Worm (Caenorhabditis elegans): ENCODE data around the gene F20C5.6.
"Not testable (repeated sequence)": the region's sequence is repeated elsewhere in the genome, so short reads cannot be mapped to it uniquely, and the experiment has no call there.

The F20C5.6 gene

ce11 chrIV:8790144-8790543 lies 17.1 kb upstream of the F20C5.6 start, which contains the start of gene sru-35:
Gene sru-35, minus strand, starts transcription at chrIV:8790244.
- TF ChIP-seq B0310.2 (tag; optimal IDR thresholded peaks at IDR 0.05) = no peak

- not testable (repeated sequence) for TF ChIP-seq hmbx-1 (tag; optimal IDR thresholded peaks at IDR 0.05); ceh-36 (tag; optimal IDR thresholded peaks at IDR 0.05); hmg-4 (GFP tag; optimal IDR thresholded peaks at IDR 0.05)
These were observed 15.0 kb upstream of the F20C5.6 start, which contains the start of gene C33D9.10 for ce11 chrIV:8788048-8788447. Gene C33D9.10, minus strand, starts transcription at chrIV:8788148.

- TF ChIP-seq ama-1 (optimal IDR thresholded peaks at IDR 0.05) (no peak), hmg-4 (GFP tag; optimal IDR thresholded peaks at IDR 0.05) (no peak), aly-1 (tag; optimal IDR thresholded peaks at IDR 0.05) (no peak), scrt-1 (GFP tag; IDR thresholded peaks at IDR 0.05) (no peak), hmbx-1 (tag; optimal IDR thresholded peaks at IDR 0.05) (no peak), ceh-13 (GFP tag; optimal IDR thresholded peaks at IDR 0.05) (no peak), tbx-11 (GFP tag; IDR thresholded peaks at IDR 0.05) (no peak), tra-4 (tag; optimal IDR thresholded peaks at IDR 0.05) (no peak), ceh-36 (tag; optimal IDR thresholded peaks at IDR 0.05) (no peak), tbx-37 (GFP tag; conservative IDR thresholded peaks at IDR 0.05) (no peak), pes-1 (GFP tag; IDR thresholded peaks at IDR 0.05) (no peak), B0310.2 (tag; optimal IDR thresholded peaks at IDR 0.05) (no peak), ets-7 (tag; optimal IDR thresholded peaks at IDR 0.05) (no peak), flt-1 (GFP tag; IDR thresholded peaks at IDR 0.05) (no peak), hnd-1 (tag; optimal IDR thresholded peaks at IDR 0.05) (no peak), F13C5.2 (tag; optimal IDR thresholded peaks at IDR 0.05) (no peak), sea-1 (GFP tag; conservative IDR thresholded peaks at IDR 0.05) (no peak)
These were observed 13.6 kb upstream of the F20C5.6 start, which contains the start of gene C33D9.8 for ce11 chrIV:8786654-8787053. Gene C33D9.8, minus strand, starts transcription at chrIV:8786752.

- TF ChIP-seq tra-4 (tag; optimal IDR thresholded peaks at IDR 0.05) = no peak
- no peak for TF ChIP-seq hmbx-1 (tag; optimal IDR thresholded peaks at IDR 0.05)
- no peak for TF ChIP-seq ceh-36 (tag; optimal IDR thresholded peaks at IDR 0.05)
- TF ChIP-seq tbx-37 (GFP tag; conservative IDR thresholded peaks at IDR 0.05) = no peak
- no peak for TF ChIP-seq sea-1 (GFP tag; conservative IDR thresholded peaks at IDR 0.05)
- TF ChIP-seq tbx-11 (GFP tag; IDR thresholded peaks at IDR 0.05) = no peak
- no peak for TF ChIP-seq ets-7 (tag; optimal IDR thresholded peaks at IDR 0.05)
- TF ChIP-seq aly-1 (tag; optimal IDR thresholded peaks at IDR 0.05) = no peak
- no peak for TF ChIP-seq pes-1 (GFP tag; IDR thresholded peaks at IDR 0.05)
- TF ChIP-seq B0310.2 (tag; optimal IDR thresholded peaks at IDR 0.05) = no peak
- no peak for TF ChIP-seq ama-1 (optimal IDR thresholded peaks at IDR 0.05)
These were observed 11.9 kb upstream of the F20C5.6 start, which contains the start of gene C33D9.13 for ce11 chrIV:8784855-8785327. Gene C33D9.13, minus strand, starts transcription at chrIV:8785277.

ce11 chrIV:8782172-8782571 lies 9.2 kb upstream of the F20C5.6 start:
- TF ChIP-seq flt-1 (GFP tag; IDR thresholded peaks at IDR 0.05) (0 out of 2 replicates have a peak, but pooled peaks have one; percentile 6), sea-1 (GFP tag; conservative IDR thresholded peaks at IDR 0.05) (0 out of 2 replicates have a peak, but pooled peaks have one; percentile 23), B0310.2 (tag; optimal IDR thresholded peaks at IDR 0.05) (no peak), aly-1 (tag; optimal IDR thresholded peaks at IDR 0.05) (peak; percentile 35), tra-4 (tag; optimal IDR thresholded peaks at IDR 0.05) (no peak), scrt-1 (GFP tag; IDR thresholded peaks at IDR 0.05) (0 out of 2 replicates have a peak, but pooled peaks have one; percentile 31), hmg-4 (GFP tag; optimal IDR thresholded peaks at IDR 0.05) (peak; percentile 96), F13C5.2 (tag; optimal IDR thresholded peaks at IDR 0.05) (peak; percentile 33)

ce11 chrIV:8778045-8778444 lies 5.0 kb upstream of the F20C5.6 start, which contains the start of gene C33D9.6:
Gene C33D9.6, minus strand, starts transcription at chrIV:8778145.
- TF ChIP-seq hnd-1 (tag; optimal IDR thresholded peaks at IDR 0.05) = no peak
- no peak for TF ChIP-seq tbx-11 (GFP tag; IDR thresholded peaks at IDR 0.05)
- no peak for TF ChIP-seq hmg-4 (GFP tag; optimal IDR thresholded peaks at IDR 0.05)
- TF ChIP-seq flt-1 (GFP tag; IDR thresholded peaks at IDR 0.05) = no peak
- TF ChIP-seq B0310.2 (tag; optimal IDR thresholded peaks at IDR 0.05) = no peak

ce11 chrIV:8769539-8769938 lies 3.5 kb downstream of the F20C5.6 start, which contains the start of gene F20C5.5:
Gene F20C5.5, minus strand, starts transcription at chrIV:8769639.
- TF ChIP-seq sea-1 (GFP tag; conservative IDR thresholded peaks at IDR 0.05) = no peak
- TF ChIP-seq ama-1 (optimal IDR thresholded peaks at IDR 0.05) = no peak
- no peak for TF ChIP-seq hnd-1 (tag; optimal IDR thresholded peaks at IDR 0.05)
- TF ChIP-seq B0310.2 (tag; optimal IDR thresholded peaks at IDR 0.05) = no peak
- no peak for TF ChIP-seq tra-4 (tag; optimal IDR thresholded peaks at IDR 0.05)
- TF ChIP-seq F13C5.2 (tag; optimal IDR thresholded peaks at IDR 0.05) = no peak
- no peak for TF ChIP-seq ets-7 (tag; optimal IDR thresholded peaks at IDR 0.05)
- no peak for TF ChIP-seq ceh-36 (tag; optimal IDR thresholded peaks at IDR 0.05)
- TF ChIP-seq hmg-4 (GFP tag; optimal IDR thresholded peaks at IDR 0.05) = no peak
- no peak for TF ChIP-seq scrt-1 (GFP tag; IDR thresholded peaks at IDR 0.05)
- TF ChIP-seq tbx-37 (GFP tag; conservative IDR thresholded peaks at IDR 0.05) = no peak
- no peak for TF ChIP-seq pes-1 (GFP tag; IDR thresholded peaks at IDR 0.05)
- no peak for TF ChIP-seq ceh-13 (GFP tag; optimal IDR thresholded peaks at IDR 0.05)
- no peak for TF ChIP-seq tbx-11 (GFP tag; IDR thresholded peaks at IDR 0.05)
- no peak for TF ChIP-seq flt-1 (GFP tag; IDR thresholded peaks at IDR 0.05)
- TF ChIP-seq hmbx-1 (tag; optimal IDR thresholded peaks at IDR 0.05) = no peak
- TF ChIP-seq aly-1 (tag; optimal IDR thresholded peaks at IDR 0.05) = no peak

- TF ChIP-seq tbx-37 (GFP tag; conservative IDR thresholded peaks at IDR 0.05) = no peak
- no peak for TF ChIP-seq hnd-1 (tag; optimal IDR thresholded peaks at IDR 0.05)
- no peak for TF ChIP-seq scrt-1 (GFP tag; IDR thresholded peaks at IDR 0.05)
- no peak for TF ChIP-seq sea-1 (GFP tag; conservative IDR thresholded peaks at IDR 0.05)
- no peak for TF ChIP-seq hmg-4 (GFP tag; optimal IDR thresholded peaks at IDR 0.05)
- no peak for TF ChIP-seq ceh-13 (GFP tag; optimal IDR thresholded peaks at IDR 0.05)
- no peak for TF ChIP-seq F13C5.2 (tag; optimal IDR thresholded peaks at IDR 0.05)
- no peak for TF ChIP-seq B0310.2 (tag; optimal IDR thresholded peaks at IDR 0.05)
- no peak for TF ChIP-seq ceh-36 (tag; optimal IDR thresholded peaks at IDR 0.05)
- no peak for TF ChIP-seq tra-4 (tag; optimal IDR thresholded peaks at IDR 0.05)
- no peak for TF ChIP-seq hmbx-1 (tag; optimal IDR thresholded peaks at IDR 0.05)
- no peak for TF ChIP-seq ama-1 (optimal IDR thresholded peaks at IDR 0.05)
- TF ChIP-seq tbx-11 (GFP tag; IDR thresholded peaks at IDR 0.05) = no peak
- no peak for TF ChIP-seq pes-1 (GFP tag; IDR thresholded peaks at IDR 0.05)
- TF ChIP-seq flt-1 (GFP tag; IDR thresholded peaks at IDR 0.05) = no peak
- TF ChIP-seq ets-7 (tag; optimal IDR thresholded peaks at IDR 0.05) = no peak
These were observed 8.4 kb downstream of the F20C5.6 start, which contains the start of gene cdc-50.B for ce11 chrIV:8764567-8764966. Gene cdc-50.B, plus strand, starts transcription at chrIV:8764867.
